Worm (Caenorhabditis elegans) whole organism, L2 larva: ENCODE results near the gene ZC443.2.

ENCODE experiments used
- F13H6.1 ChIP-seq: sonication (generic microtip); optimal IDR thresholded peaks from 2 replicates; lab custom pipeline; 2016; ENCODE audit warnings: missing genetic modification characterization, missing compliant biosample characterization
- ceh-16 ChIP-seq: fragments of 150-350 bp; optimal IDR thresholded peaks from 2 replicates; lab custom pipeline; 2014; ENCODE audit warnings: missing biosample characterization, missing genetic modification characterization
- nhr-12 ChIP-seq: fragments of 150-350 bp; optimal IDR thresholded peaks from 2 replicates; lab custom pipeline; 2014; ENCODE audit warnings: missing biosample characterization, missing genetic modification characterization
- nhr-23 ChIP-seq: fragments of 150-350 bp; optimal IDR thresholded peaks from 2 replicates; lab custom pipeline; 2014; ENCODE audit warnings: missing biosample characterization, missing genetic modification reagents, missing genetic modification characterization
- nhr-237 ChIP-seq: fragments of 150-350 bp; optimal IDR thresholded peaks from 2 replicates; lab custom pipeline; 2014; ENCODE audit warnings: missing biosample characterization, missing genetic modification characterization
- nhr-6 ChIP-seq: fragments of 150-350 bp; optimal IDR thresholded peaks from 2 replicates; lab custom pipeline; 2014; ENCODE audit warnings: missing biosample characterization, missing genetic modification characterization
- skn-1 ChIP-seq: sonication (generic microtip); optimal IDR thresholded peaks from 2 replicates; lab custom pipeline; 2017; ENCODE audit warnings: missing biosample characterization, missing genetic modification characterization
- unc-39 ChIP-seq: fragments of 150-350 bp; optimal IDR thresholded peaks from 2 replicates; lab custom pipeline; 2014; ENCODE audit warnings: missing biosample characterization, missing genetic modification characterization

- TF ChIP-seq F13H6.1 (tag; lab: Kevin White, UChicago) (no peak), nhr-237 (tag; lab: Kevin White, UChicago) (no peak), nhr-23 (tag; lab: Kevin White, UChicago) (no peak), skn-1 (tag; lab: Kevin White, UChicago) (no peak), nhr-6 (tag; lab: Kevin White, UChicago) (no peak), nhr-12 (tag; lab: Kevin White, UChicago) (no peak), ceh-16 (tag; lab: Kevin White, UChicago) (no peak), unc-39 (no peak)
These were observed at the start of gene ZC443.2 for ce11 chrV:12811126-12811525.
